Worm (Caenorhabditis elegans): ENCODE measurements around the gene pck-3.

pck-3 gene

DNA sequence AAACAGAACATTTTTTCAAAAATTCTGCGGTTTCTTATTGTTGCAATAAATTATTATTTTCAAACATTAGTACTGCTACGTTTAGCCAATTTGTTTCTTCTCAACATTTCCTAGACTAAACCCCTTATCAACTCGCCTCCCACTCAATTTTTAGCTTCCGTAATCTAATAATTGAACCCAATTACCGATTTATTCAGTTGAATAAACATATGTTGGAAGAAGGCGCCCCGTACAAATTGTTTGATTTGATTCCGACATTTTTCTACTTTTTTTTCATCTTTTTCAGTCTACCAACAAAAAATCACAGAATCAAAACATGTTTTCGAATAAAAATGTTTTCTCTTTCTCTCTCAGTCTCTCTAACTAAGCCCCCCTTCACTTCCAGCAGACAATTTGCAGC lies 6.3 kb downstream of the pck-3 start:
- TF ChIP-seq nhr-47 (tag; optimal IDR thresholded peaks at IDR 0.05), result peak; percentile 29
- peak; percentile 51 for TF ChIP-seq lin-14 (GFP tag; optimal IDR thresholded peaks at IDR 0.05)
- TF ChIP-seq pax-3 (tag; optimal IDR thresholded peaks at IDR 0.05), result no peak
- TF ChIP-seq ceh-8 (GFP tag; optimal IDR thresholded peaks at IDR 0.05), result peak; percentile 68
- TF ChIP-seq snpc-4 (tag; optimal IDR thresholded peaks at IDR 0.05), result no peak
- TF ChIP-seq lin-13 (GFP tag; optimal IDR thresholded peaks at IDR 0.05), result no peak
- TF ChIP-seq ama-1 (optimal IDR thresholded peaks at IDR 0.05), result no peak

DNA sequence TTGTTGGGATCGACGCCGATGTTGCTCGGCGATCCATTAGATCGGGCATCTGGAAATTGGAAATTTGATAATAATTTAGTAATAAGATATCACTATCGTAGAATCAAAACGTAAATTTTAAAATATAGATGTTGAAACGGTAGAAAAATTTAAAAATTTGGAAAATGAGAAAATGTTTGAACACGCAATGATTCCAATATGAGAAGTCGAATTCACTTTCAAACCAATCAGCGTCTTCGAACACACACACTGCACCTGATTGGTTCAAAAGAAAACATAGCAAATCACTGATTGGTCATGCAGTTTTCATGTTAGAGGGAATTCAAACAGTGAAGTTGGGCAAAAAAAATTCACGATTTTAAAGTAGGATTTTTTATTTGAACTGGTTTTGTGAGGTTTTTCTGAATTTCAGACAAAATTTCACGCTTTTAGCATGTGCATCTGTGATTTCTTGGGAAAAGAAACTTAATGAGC lies 6.9 kb downstream of the pck-3 start, which contains the start of gene H04M03.12:
Gene H04M03.12, minus strand, starts transcription at position 51 of the 474 bp plus-strand sequence.
- no peak for TF ChIP-seq lin-13 (GFP tag; optimal IDR thresholded peaks at IDR 0.05)
- no peak for TF ChIP-seq nhr-47 (tag; optimal IDR thresholded peaks at IDR 0.05)
- no peak for TF ChIP-seq fos-1 (tag; optimal IDR thresholded peaks at IDR 0.05)
- no peak for TF ChIP-seq mdl-1 (tag; optimal IDR thresholded peaks at IDR 0.05)
- TF ChIP-seq nhr-237 (tag; optimal IDR thresholded peaks at IDR 0.05), result no peak

DNA sequence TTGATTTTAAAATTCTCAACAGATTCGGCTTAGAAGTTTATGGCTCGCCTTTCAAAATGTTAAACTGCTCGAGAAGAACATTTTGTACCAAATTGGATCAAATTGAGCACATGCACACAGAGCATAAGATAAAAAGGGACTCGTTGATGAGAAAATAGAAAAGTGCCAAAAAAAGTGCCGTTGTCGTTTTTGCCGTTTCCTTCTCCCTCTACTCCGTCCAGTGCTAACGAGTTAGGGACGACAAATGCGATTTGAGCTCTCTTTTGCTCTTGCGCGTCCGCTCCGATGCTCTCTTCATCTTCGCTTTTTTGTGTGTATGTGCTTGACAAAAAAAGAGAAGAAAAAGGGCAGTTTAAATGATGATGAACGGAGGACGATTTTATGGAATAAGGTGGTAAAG lies 18.7 kb downstream of the pck-3 start:
- TF ChIP-seq egl-27 (tag; optimal IDR thresholded peaks at IDR 0.05) (no peak), lin-14 (GFP tag; optimal IDR thresholded peaks at IDR 0.05) (peak; percentile 79), efl-1 (optimal IDR thresholded peaks at IDR 0.05) (no peak), efl-1 (GFP tag; optimal IDR thresholded peaks at IDR 0.05 in 1 of 2) (peak in 1 of 2 experiments; percentile 44), tlp-1 (tag; optimal IDR thresholded peaks at IDR 0.05) (no peak), fkh-10 (GFP tag; optimal IDR thresholded peaks at IDR 0.05) (peak; percentile 95), C34B4.2 (tag; optimal IDR thresholded peaks at IDR 0.05) (no peak), hlh-4 (tag; optimal IDR thresholded peaks at IDR 0.05) (no peak), unc-130 (tag; optimal IDR thresholded peaks at IDR 0.05) (no peak), xbp-1 (tag; optimal IDR thresholded peaks at IDR 0.05) (no peak), nhr-19 (GFP tag; conservative IDR thresholded peaks at IDR 0.05) (no peak), ces-1 (GFP tag; optimal IDR thresholded peaks at IDR 0.05) (peak; percentile 24)

DNA sequence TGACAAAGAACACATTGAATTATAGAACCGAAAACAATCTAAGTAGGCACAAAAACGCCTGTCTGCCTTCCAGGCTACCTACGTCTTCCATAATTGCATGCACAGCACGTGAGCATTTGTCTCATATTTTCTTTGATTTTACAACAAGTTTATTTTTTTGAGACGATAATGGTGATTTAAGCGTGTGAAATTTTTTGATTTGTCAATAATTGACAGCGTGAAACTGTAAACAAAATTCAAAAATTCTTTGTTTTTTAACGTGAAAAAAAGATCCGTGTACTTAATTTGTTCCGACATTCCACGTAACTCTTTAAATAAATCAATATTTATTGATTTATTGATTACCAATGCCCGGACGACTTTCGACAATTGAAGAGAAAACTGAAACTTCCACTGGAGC lies 20.6 kb downstream of the pck-3 start, which contains the start of gene dhhc-13:
Gene dhhc-13, plus strand, starts transcription at position 301 of the 400 bp plus-strand sequence.
- TF ChIP-seq lin-13 (GFP tag; optimal IDR thresholded peaks at IDR 0.05), result no peak
- no peak for TF ChIP-seq nhr-19 (GFP tag; conservative IDR thresholded peaks at IDR 0.05)
- TF ChIP-seq unc-130 (tag; optimal IDR thresholded peaks at IDR 0.05), result no peak
- TF ChIP-seq fos-1 (tag; optimal IDR thresholded peaks at IDR 0.05), result no peak
- no peak for TF ChIP-seq fkh-4 (tag; optimal IDR thresholded peaks at IDR 0.05; ENCODE audit: borderline replicate concordance)
- TF ChIP-seq nhr-90 (tag; optimal IDR thresholded peaks at IDR 0.05; ENCODE audit: poor library complexity), result no peak
- TF ChIP-seq ceh-8 (GFP tag; optimal IDR thresholded peaks at IDR 0.05), result no peak
- TF ChIP-seq sox-4 (tag; optimal IDR thresholded peaks at IDR 0.05), result no peak
- TF ChIP-seq jun-1 (tag; optimal IDR thresholded peaks at IDR 0.05), result no peak
- TF ChIP-seq ztf-4 (tag; optimal IDR thresholded peaks at IDR 0.05), result no peak
- TF ChIP-seq efl-3 (GFP tag; optimal IDR thresholded peaks at IDR 0.05), result no peak

DNA sequence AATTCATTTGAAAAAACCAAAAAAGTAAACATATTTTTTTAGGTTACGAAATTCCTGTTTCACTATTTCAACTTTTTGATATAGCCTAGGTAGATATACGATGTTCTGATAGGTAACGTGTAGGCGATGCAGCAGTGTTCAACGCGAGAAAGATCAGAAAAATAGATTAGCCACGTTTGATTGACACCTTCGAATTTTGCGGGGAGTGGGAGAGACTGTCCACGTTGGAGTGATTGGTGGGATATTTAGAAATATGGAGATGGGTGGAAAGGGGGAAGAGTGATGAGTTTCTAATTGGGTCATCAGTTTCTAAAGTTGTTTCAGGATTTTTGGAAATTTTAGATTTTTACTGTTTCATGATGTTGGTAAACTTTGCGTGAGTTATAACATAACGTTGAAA lies 26.7 kb downstream of the pck-3 start:
- TF ChIP-seq mab-9 (GFP tag; IDR thresholded peaks at IDR 0.05) (no peak), lin-14 (GFP tag; optimal IDR thresholded peaks at IDR 0.05) (peak; percentile 13), blmp-1 (tag; optimal IDR thresholded peaks at IDR 0.05) (peak; percentile 9), pag-3 (tag; optimal IDR thresholded peaks at IDR 0.05; ENCODE audit: borderline replicate concordance, insufficient read depth) (no peak), ces-1 (GFP tag; optimal IDR thresholded peaks at IDR 0.05) (no peak)

DNA sequence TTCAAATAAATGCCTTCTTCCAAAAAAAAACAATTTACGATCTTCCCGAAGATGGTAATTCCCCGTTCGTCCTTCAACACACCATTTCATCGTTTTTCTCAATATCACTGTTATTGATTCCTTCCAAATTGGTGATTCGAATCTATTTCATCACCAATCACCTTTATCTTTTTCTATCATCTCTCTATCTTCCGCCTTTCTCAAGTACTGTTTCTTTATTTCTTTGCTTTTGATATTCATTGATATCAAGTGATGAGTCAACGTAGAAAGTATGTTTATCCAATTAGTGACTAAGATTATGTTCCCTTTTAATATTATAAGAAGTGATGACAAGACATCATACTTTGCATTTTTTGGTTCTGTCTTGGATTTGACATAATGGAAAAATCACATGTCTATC lies 27.8 kb downstream of the pck-3 start:
- TF ChIP-seq ceh-88 (GFP tag; IDR thresholded peaks at IDR 0.05), result no peak
- peak; percentile 54 for TF ChIP-seq blmp-1 (tag; optimal IDR thresholded peaks at IDR 0.05)
- TF ChIP-seq mdl-1 (tag; optimal IDR thresholded peaks at IDR 0.05), result no peak
- TF ChIP-seq elt-3 (tag; optimal IDR thresholded peaks at IDR 0.05), result peak in 3 of 6 experiments; percentile 4 to 58 (median 14)
- TF ChIP-seq sptf-1 (tag; optimal IDR thresholded peaks at IDR 0.05), result no peak
